Worm (Caenorhabditis elegans): ENCODE measurements around the gene nlp-69.

- TF ChIP-seq nhr-12 (tag; optimal IDR thresholded peaks at IDR 0.05), result no peak
- no peak for TF ChIP-seq elt-1 (tag; optimal IDR thresholded peaks at IDR 0.05)
- TF ChIP-seq crh-2 (tag; optimal IDR thresholded peaks at IDR 0.05), result no peak
- TF ChIP-seq unc-62 (GFP tag; optimal IDR thresholded peaks at IDR 0.05), result no peak
- TF ChIP-seq lin-11 (tag; optimal IDR thresholded peaks at IDR 0.05), result no peak
- no peak for TF ChIP-seq lin-39 (tag; optimal IDR thresholded peaks at IDR 0.05)
- TF ChIP-seq ceh-82 (tag; optimal IDR thresholded peaks at IDR 0.05), result no peak
These were observed 27.7 kb downstream of the nlp-69 start for ce11 chrV:20067075-20067474.
